Worm (Caenorhabditis elegans): Measurements from ENCODE around the gene K02E7.4.

DNA sequence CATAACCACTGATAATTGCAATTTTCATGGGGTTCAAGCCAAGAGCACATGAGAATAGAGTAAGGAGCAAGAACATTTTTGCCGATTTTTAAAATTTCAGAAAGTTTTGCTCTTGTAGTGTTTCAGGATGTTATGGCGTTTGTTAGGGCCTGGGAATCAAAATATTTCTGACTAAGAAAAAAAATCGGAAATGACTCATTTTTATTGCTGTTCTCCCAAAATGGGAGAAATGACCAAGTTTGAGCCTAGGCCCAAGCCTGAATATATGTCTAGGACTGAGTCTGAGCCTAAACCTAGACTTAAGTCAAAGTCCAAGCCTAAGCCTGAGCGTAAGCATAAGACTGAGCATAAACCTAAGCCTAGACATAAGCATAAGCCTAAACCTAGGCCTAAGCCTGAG, 32.2 kb downstream of the K02E7.4 start, which contains the start of gene T13B5.9:
- TF ChIP-seq unc-62 (GFP tag; optimal IDR thresholded peaks at IDR 0.05) (no peak), unc-39 (tag; optimal IDR thresholded peaks at IDR 0.05) (no peak), nhr-23 (tag; optimal IDR thresholded peaks at IDR 0.05) (no peak)

All from whole organism, L2 larva.